Worm (Caenorhabditis elegans): ENCODE results near the gene dlc-2.
A peak's percentile ranks its signal among the peaks of the same experiment; 100 is the strongest.

The dlc-2 gene

DNA sequence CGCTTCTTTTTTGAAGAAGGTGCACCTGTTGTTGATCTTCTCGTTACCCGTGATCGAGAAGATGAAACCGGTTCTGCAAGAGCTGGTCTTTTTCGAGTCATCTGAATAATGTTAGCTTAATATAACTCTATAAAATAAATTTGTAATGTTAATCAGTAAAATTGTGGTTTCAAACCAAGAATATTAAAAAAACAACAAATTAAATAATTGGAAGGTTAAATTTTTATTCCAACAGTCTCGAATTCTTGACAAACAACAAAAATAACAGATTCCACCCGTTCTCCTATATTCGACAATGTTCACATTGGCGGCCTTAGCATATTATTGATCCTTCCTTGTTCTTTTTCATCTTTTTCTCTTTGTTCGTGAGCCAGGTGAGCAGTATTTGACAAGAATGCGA is 19.3 kb downstream of the dlc-2 start, which contains the start of gene mig-32:
Gene mig-32, minus strand, starts transcription at position 101 of the 400 bp plus-strand sequence.
- TF ChIP-seq ztf-25 (GFP tag; IDR thresholded peaks at IDR 0.05) (no peak), ekl-4 (GFP tag; IDR thresholded peaks at IDR 0.05) (no peak), C17E4.6 (GFP tag; IDR thresholded peaks at IDR 0.05) (no peak), ceh-27 (GFP tag; optimal IDR thresholded peaks at IDR 0.05) (no peak), let-526 (GFP tag; IDR thresholded peaks at IDR 0.05) (no peak), ztf-26 (tag; optimal IDR thresholded peaks at IDR 0.05) (no peak), nhr-90 (tag; optimal IDR thresholded peaks at IDR 0.05) (no peak), egl-18 (GFP tag; IDR thresholded peaks at IDR 0.05) (no peak), tbx-9 (tag; optimal IDR thresholded peaks at IDR 0.05; ENCODE audit: borderline replicate concordance) (no peak), rpc-1 (optimal IDR thresholded peaks at IDR 0.05) (no peak), rpc-1 (tag; optimal IDR thresholded peaks at IDR 0.05) (no peak), tlf-1 (GFP tag; optimal IDR thresholded peaks at IDR 0.05) (no peak), nfyb-1 (GFP tag; IDR thresholded peaks at IDR 0.05) (no peak), B0336.3 (GFP tag; IDR thresholded peaks at IDR 0.05) (no peak), chd-7 (tag; optimal IDR thresholded peaks at IDR 0.05) (no peak), bed-2 (GFP tag; IDR thresholded peaks at IDR 0.05) (no peak), repo-1 (tag; optimal IDR thresholded peaks at IDR 0.05) (no peak), ceh-100 (GFP tag; IDR thresholded peaks at IDR 0.05) (no peak), F52B5.7 (tag; optimal IDR thresholded peaks at IDR 0.05) (no peak), B0035.1 (tag; optimal IDR thresholded peaks at IDR 0.05) (no peak), snpc-3.4 (tag; optimal IDR thresholded peaks at IDR 0.05) (no peak)

DNA sequence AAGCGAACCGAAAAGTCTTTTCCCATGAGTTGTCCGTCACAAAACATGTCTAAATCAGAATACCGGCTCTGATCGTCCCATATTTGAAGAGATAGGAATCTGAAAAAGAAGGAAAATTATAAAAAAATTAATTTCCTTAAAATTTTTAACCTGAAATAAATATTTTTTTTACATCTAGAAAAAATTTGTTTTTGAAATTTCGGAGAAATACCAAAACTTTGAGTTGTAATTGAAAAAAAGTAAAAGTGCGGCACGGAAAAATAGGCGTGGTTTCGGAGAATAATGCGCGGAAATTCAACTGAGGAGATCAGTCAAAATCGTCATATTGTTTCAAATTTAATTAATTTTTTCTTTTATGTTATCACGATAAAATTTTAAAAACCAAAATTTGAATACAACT is 21.8 kb downstream of the dlc-2 start, which contains the start of gene F11A10.6:
Gene F11A10.6, minus strand, starts transcription at position 101 of the 400 bp plus-strand sequence.
- TF ChIP-seq lin-54 (GFP tag; optimal IDR thresholded peaks at IDR 0.05) (no peak), Y67H2A.10 (GFP tag; conservative IDR thresholded peaks at IDR 0.05) (no peak), nfyb-1 (GFP tag; IDR thresholded peaks at IDR 0.05) (no peak), dpl-1 (GFP tag; optimal IDR thresholded peaks at IDR 0.05) (no peak), let-526 (GFP tag; IDR thresholded peaks at IDR 0.05) (no peak), nfya-2 (GFP tag; IDR thresholded peaks at IDR 0.05) (no peak), ztf-22 (GFP tag; optimal IDR thresholded peaks at IDR 0.05) (no peak), zim-3 (tag; optimal IDR thresholded peaks at IDR 0.05) (no peak), T07F8.4 (tag; optimal IDR thresholded peaks at IDR 0.05) (no peak), F55B11.4 (tag; optimal IDR thresholded peaks at IDR 0.05; ENCODE audit: borderline replicate concordance, insufficient read depth) (no peak), ztf-6 (GFP tag; IDR thresholded peaks at IDR 0.05) (no peak), unc-62 (GFP tag; optimal IDR thresholded peaks at IDR 0.05) (no peak), F49E8.2 (tag; optimal IDR thresholded peaks at IDR 0.05; ENCODE audit: insufficient read depth) (no peak)

DNA sequence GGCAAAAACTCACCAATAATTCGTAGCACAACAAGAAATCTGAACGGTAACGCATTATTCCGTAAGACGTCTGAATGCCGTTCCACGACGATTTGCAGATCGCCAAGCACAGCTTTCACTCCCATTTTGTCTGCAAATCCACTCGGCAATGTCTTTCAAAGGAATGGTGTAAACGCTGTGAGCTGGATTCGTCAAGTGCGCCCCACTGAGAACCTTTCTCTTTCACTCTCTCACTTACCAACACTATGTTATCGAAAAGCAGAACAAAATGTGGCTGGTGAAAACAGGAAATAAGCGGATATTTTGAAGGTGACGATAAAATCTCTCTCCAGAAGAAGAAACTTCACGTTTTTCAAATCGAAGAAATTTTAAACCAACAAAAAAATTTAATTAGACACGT is 22.5 kb downstream of the dlc-2 start:
- TF ChIP-seq D2030.7 (GFP tag; IDR thresholded peaks at IDR 0.05) (no peak), attf-5 (GFP tag; optimal IDR thresholded peaks at IDR 0.05) (peak; percentile 8), dpl-1 (GFP tag; optimal IDR thresholded peaks at IDR 0.05) (no peak), B0336.3 (GFP tag; IDR thresholded peaks at IDR 0.05) (0 out of 2 replicates have a peak, but pooled peaks have one; percentile 39), hlh-12 (tag; optimal IDR thresholded peaks at IDR 0.05) (no peak), sdz-38 (tag; optimal IDR thresholded peaks at IDR 0.05) (no peak), ama-1 (optimal IDR thresholded peaks at IDR 0.05) (peak; percentile 1), ama-1 (GFP tag; optimal IDR thresholded peaks at IDR 0.05) (no peak), lin-35 (GFP tag; optimal IDR thresholded peaks at IDR 0.05) (peak in 1 of 3 experiments; percentile 14), xnd-1 (tag; optimal IDR thresholded peaks at IDR 0.05) (no peak), ekl-4 (GFP tag; IDR thresholded peaks at IDR 0.05) (peak; percentile 66), tlf-1 (GFP tag; optimal IDR thresholded peaks at IDR 0.05) (no peak), Y56A3A.18 (GFP tag; IDR thresholded peaks at IDR 0.05) (0 out of 2 replicates have a peak, but pooled peaks have one; percentile 10), cebp-1 (GFP tag; IDR thresholded peaks at IDR 0.05) (no peak), cebp-1 (tag; optimal IDR thresholded peaks at IDR 0.05) (peak; percentile 25), nfya-2 (GFP tag; IDR thresholded peaks at IDR 0.05) (no peak), mcd-1 (GFP tag; IDR thresholded peaks at IDR 0.05) (peak; percentile 48; the same call in 1 of the 2 replicates), sptf-2 (GFP tag; optimal IDR thresholded peaks at IDR 0.05) (no peak), nhr-80 (tag; optimal IDR thresholded peaks at IDR 0.05) (peak; percentile 14), unc-62 (GFP tag; optimal IDR thresholded peaks at IDR 0.05) (no peak), hsf-1 (GFP tag; IDR thresholded peaks at IDR 0.05) (0 out of 2 replicates have a peak, but pooled peaks have one; percentile 15), bed-2 (GFP tag; IDR thresholded peaks at IDR 0.05) (no peak), T07F8.4 (tag; optimal IDR thresholded peaks at IDR 0.05) (no peak)

All from whole organism, young adult.